Fruit fly (Drosophila melanogaster): ENCODE results near the gene CG3061.

DNA sequence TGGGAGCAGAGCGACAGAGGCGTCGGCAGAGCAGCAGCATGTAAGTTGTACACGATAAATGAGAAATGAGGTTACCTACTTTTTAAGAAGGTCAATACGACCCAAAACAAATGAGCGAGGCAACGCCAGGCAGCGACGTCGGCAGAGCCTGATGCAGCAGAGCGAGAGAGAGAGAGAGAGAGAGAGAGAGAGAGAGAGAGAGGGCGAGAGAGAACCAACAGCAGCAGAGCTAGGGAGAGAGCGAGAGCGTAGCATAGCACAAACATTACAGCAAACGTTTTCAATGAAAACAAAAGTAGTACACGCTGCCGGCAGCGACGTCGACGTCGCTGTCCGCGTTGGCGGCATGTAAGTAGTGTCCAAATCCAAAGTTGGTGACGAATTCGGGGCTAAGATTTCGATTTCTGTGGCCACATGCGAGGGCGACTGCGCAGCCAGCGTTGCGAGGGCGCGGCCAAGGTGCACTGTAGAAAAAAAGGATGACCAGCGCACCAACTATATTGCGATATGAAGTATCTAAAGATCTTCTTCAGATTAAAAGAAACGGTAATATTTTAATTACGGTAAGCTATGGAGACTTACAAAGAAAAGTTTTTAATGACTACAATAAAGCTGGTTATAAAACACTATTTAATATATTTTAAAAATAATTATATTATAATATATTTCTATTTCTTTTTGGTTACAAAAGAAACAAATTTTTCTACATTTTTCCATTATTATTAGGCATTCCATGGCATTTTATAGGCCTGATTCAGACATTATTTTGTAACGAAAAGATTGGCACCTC, 14.3 kb upstream of the CG3061 start:
- no peak for TF ChIP-seq br (optimal IDR thresholded peaks at IDR 0.05)
- TF ChIP-seq Oaz (GFP tag; IDR thresholded peaks at IDR 0.05), result peak; percentile 71; the same call in 1 of the 2 replicates
- no peak for TF ChIP-seq CG2129 (GFP tag; IDR thresholded peaks at IDR 0.05; ENCODE audit: partially characterized antibody)
- TF ChIP-seq CG33213 (GFP tag; optimal IDR thresholded peaks at IDR 0.05), result peak; percentile 4
